Worm (Caenorhabditis elegans): ENCODE measurements around the gene srj-53.

The srj-53 gene

ce11 chrV:731330-731729 lies 36.8 kb upstream of the srj-53 start:
- no peak for TF ChIP-seq cnd-1 (tag; optimal IDR thresholded peaks at IDR 0.05)
- peak; percentile 91 for TF ChIP-seq unc-120 (tag; optimal IDR thresholded peaks at IDR 0.05; ENCODE audit: poor library complexity, severe bottlenecking)
- TF ChIP-seq nhr-2 (tag; optimal IDR thresholded peaks at IDR 0.05) = peak; percentile 89
- TF ChIP-seq drap-1 (GFP tag; optimal IDR thresholded peaks at IDR 0.05) = peak; percentile 11
- no peak for TF ChIP-seq nhr-12 (tag; optimal IDR thresholded peaks at IDR 0.05)
- peak; percentile 41 for TF ChIP-seq M03D4.4 (tag; optimal IDR thresholded peaks at IDR 0.05)
- TF ChIP-seq hlh-1 (tag; optimal IDR thresholded peaks at IDR 0.05) = peak; percentile 98
- TF ChIP-seq elt-1 (tag; optimal IDR thresholded peaks at IDR 0.05; ENCODE audit: borderline replicate concordance, insufficient read depth) = no peak
- peak; percentile 87 for TF ChIP-seq unc-62 (GFP tag; optimal IDR thresholded peaks at IDR 0.05)

ce11 chrV:730216-730615 lies 35.7 kb upstream of the srj-53 start:
- TF ChIP-seq nhr-28 (tag; optimal IDR thresholded peaks at IDR 0.05) (no peak), nhr-12 (tag; optimal IDR thresholded peaks at IDR 0.05) (no peak), snpc-4 (tag; optimal IDR thresholded peaks at IDR 0.05) (no peak), unc-62 (GFP tag; optimal IDR thresholded peaks at IDR 0.05) (no peak), lin-13 (tag; optimal IDR thresholded peaks at IDR 0.05) (no peak), nhr-76 (tag; optimal IDR thresholded peaks at IDR 0.05) (no peak), sptf-1 (tag; optimal IDR thresholded peaks at IDR 0.05) (no peak), cnd-1 (tag; optimal IDR thresholded peaks at IDR 0.05) (no peak)

ce11 chrV:728822-729493 lies 34.4 kb upstream of the srj-53 start:
- TF ChIP-seq hlh-1 (tag; optimal IDR thresholded peaks at IDR 0.05) (peak; percentile 2), sptf-1 (tag; optimal IDR thresholded peaks at IDR 0.05) (no peak), cnd-1 (tag; optimal IDR thresholded peaks at IDR 0.05) (no peak), tbx-8 (GFP tag; optimal IDR thresholded peaks at IDR 0.05) (no peak)

ce11 chrV:727484-728351 lies 33.2 kb upstream of the srj-53 start, which contains the start of the genes icl-1 and srh-2:
icl-1 (minus strand) TSS chrV:728004.
srh-2 (plus strand) TSS chrV:728301.
- peak; percentile 72 for TF ChIP-seq unc-120 (tag; optimal IDR thresholded peaks at IDR 0.05; ENCODE audit: poor library complexity, severe bottlenecking)
- no peak for TF ChIP-seq nhr-76 (tag; optimal IDR thresholded peaks at IDR 0.05)
- no peak for TF ChIP-seq nhr-2 (tag; optimal IDR thresholded peaks at IDR 0.05)
- TF ChIP-seq mab-5 (tag; optimal IDR thresholded peaks at IDR 0.05) = peak; percentile 54
- no peak for TF ChIP-seq drap-1 (GFP tag; optimal IDR thresholded peaks at IDR 0.05)
- TF ChIP-seq ceh-43 (GFP tag; optimal IDR thresholded peaks at IDR 0.05) = no peak
- TF ChIP-seq ham-2 (GFP tag; optimal IDR thresholded peaks at IDR 0.05) = no peak
- no peak for TF ChIP-seq snpc-4 (tag; optimal IDR thresholded peaks at IDR 0.05)
- TF ChIP-seq hlh-1 (tag; optimal IDR thresholded peaks at IDR 0.05) = peak; percentile 69
- no peak for TF ChIP-seq nhr-28 (tag; optimal IDR thresholded peaks at IDR 0.05)
- no peak for TF ChIP-seq nhr-12 (tag; optimal IDR thresholded peaks at IDR 0.05)
- TF ChIP-seq M03D4.4 (tag; optimal IDR thresholded peaks at IDR 0.05) = no peak
- TF ChIP-seq unc-62 (GFP tag; optimal IDR thresholded peaks at IDR 0.05) = peak; percentile 66
- no peak for TF ChIP-seq sptf-1 (tag; optimal IDR thresholded peaks at IDR 0.05)
- no peak for TF ChIP-seq mls-2 (tag; optimal IDR thresholded peaks at IDR 0.05)
- TF ChIP-seq lsy-2 (tag; optimal IDR thresholded peaks at IDR 0.05) = no peak
- TF ChIP-seq unc-39 (tag; optimal IDR thresholded peaks at IDR 0.05) = no peak
- TF ChIP-seq lin-13 (tag; optimal IDR thresholded peaks at IDR 0.05) = no peak
- TF ChIP-seq zip-8 (tag; optimal IDR thresholded peaks at IDR 0.05) = no peak
- no peak for TF ChIP-seq ztf-11 (tag; optimal IDR thresholded peaks at IDR 0.05)

- TF ChIP-seq blmp-1 (tag; optimal IDR thresholded peaks at IDR 0.05) (no peak), unc-120 (tag; optimal IDR thresholded peaks at IDR 0.05; ENCODE audit: poor library complexity, severe bottlenecking) (peak; percentile 30), sptf-1 (tag; optimal IDR thresholded peaks at IDR 0.05) (no peak), nhr-237 (tag; optimal IDR thresholded peaks at IDR 0.05) (no peak), lin-13 (tag; optimal IDR thresholded peaks at IDR 0.05) (no peak), hlh-1 (tag; optimal IDR thresholded peaks at IDR 0.05) (peak; percentile 77), bed-3 (GFP tag; optimal IDR thresholded peaks at IDR 0.05) (no peak)
Observed at ce11 chrV:726573-727483, 32.3 kb upstream of the srj-53 start.

Measured in whole organism, mixed stage, embryonic.